Worm (Caenorhabditis elegans): ENCODE measurements around the gene srh-16.

srh-16 gene

ce11 chrV:12261377-12261776 is 30.3 kb upstream of the srh-16 start, which contains the start of gene tbb-6:
tbb-6 (plus strand) TSS chrV:12261531.
- TF ChIP-seq tbx-2 (tag; optimal IDR thresholded peaks at IDR 0.05): no peak
- no peak for TF ChIP-seq sdc-2 (tag; optimal IDR thresholded peaks at IDR 0.05)
- TF ChIP-seq elt-2 (tag; optimal IDR thresholded peaks at IDR 0.05): no peak

- TF ChIP-seq ceh-14 (tag; optimal IDR thresholded peaks at IDR 0.05): no peak
- TF ChIP-seq ceh-22 (tag; optimal IDR thresholded peaks at IDR 0.05): no peak
- TF ChIP-seq pha-2 (tag; optimal IDR thresholded peaks at IDR 0.05): no peak
- no peak for TF ChIP-seq hlh-30 (tag; optimal IDR thresholded peaks at IDR 0.05; ENCODE audit: insufficient read depth)
- TF ChIP-seq ceh-6 (GFP tag; optimal IDR thresholded peaks at IDR 0.05): no peak
- TF ChIP-seq nhr-232 (tag; optimal IDR thresholded peaks at IDR 0.05): no peak
Observed at ce11 chrV:12263723-12264122, 27.9 kb upstream of the srh-16 start, which contains the start of gene ssp-35. ssp-35 (minus strand) TSS chrV:12263823.

- TF ChIP-seq ceh-18 (tag; optimal IDR thresholded peaks at IDR 0.05) (peak; percentile 59), ceh-9 (tag; optimal IDR thresholded peaks at IDR 0.05) (no peak), mec-3 (tag; optimal IDR thresholded peaks at IDR 0.05; ENCODE audit: borderline replicate concordance) (no peak), hlh-13 (GFP tag; optimal IDR thresholded peaks at IDR 0.05) (no peak), hlh-30 (tag; optimal IDR thresholded peaks at IDR 0.05; ENCODE audit: insufficient read depth) (no peak), ceh-14 (tag; optimal IDR thresholded peaks at IDR 0.05) (no peak), lim-6 (tag; optimal IDR thresholded peaks at IDR 0.05) (no peak), elt-2 (tag; optimal IDR thresholded peaks at IDR 0.05) (peak; percentile 65), ttx-3 (tag; optimal IDR thresholded peaks at IDR 0.05) (no peak), K02D7.2 (tag; optimal IDR thresholded peaks at IDR 0.05) (no peak), pqm-1 (tag; optimal IDR thresholded peaks at IDR 0.05) (no peak), ceh-30 (tag; optimal IDR thresholded peaks at IDR 0.05) (no peak), fkh-10 (GFP tag; optimal IDR thresholded peaks at IDR 0.05) (no peak), pag-3 (tag; optimal IDR thresholded peaks at IDR 0.05; ENCODE audit: borderline replicate concordance) (no peak)
Observed at ce11 chrV:12269272-12269767, 22.3 kb upstream of the srh-16 start, which contains the start of gene twk-24. twk-24 (minus strand) TSS chrV:12269322.

- TF ChIP-seq hlh-30 (tag; optimal IDR thresholded peaks at IDR 0.05; ENCODE audit: insufficient read depth): no peak
Observed at ce11 chrV:12271495-12271894, 20.2 kb upstream of the srh-16 start, which contains the start of the genes tsfm-1 and capg-2. tsfm-1 (minus strand) TSS chrV:12271551. capg-2 (plus strand) TSS chrV:12271873.

ce11 chrV:12275714-12276113 is 15.9 kb upstream of the srh-16 start:
- TF ChIP-seq sdc-2 (tag; optimal IDR thresholded peaks at IDR 0.05): no peak

ce11 chrV:12276946-12277345 is 14.7 kb upstream of the srh-16 start, which contains the start of gene bnc-1:
bnc-1 (minus strand) TSS chrV:12277046.
- TF ChIP-seq fkh-6 (tag; optimal IDR thresholded peaks at IDR 0.05) (no peak), K09A11.1 (tag; optimal IDR thresholded peaks at IDR 0.05; ENCODE audit: insufficient read depth) (no peak)

- no peak for TF ChIP-seq pros-1 (tag; optimal IDR thresholded peaks at IDR 0.05)
- TF ChIP-seq fkh-10 (GFP tag; optimal IDR thresholded peaks at IDR 0.05): no peak
- TF ChIP-seq hlh-6 (tag; optimal IDR thresholded peaks at IDR 0.05): no peak
- no peak for TF ChIP-seq elt-4 (tag; optimal IDR thresholded peaks at IDR 0.05)
- TF ChIP-seq ttx-3 (tag; optimal IDR thresholded peaks at IDR 0.05): no peak
- no peak for TF ChIP-seq pat-9 (tag; optimal IDR thresholded peaks at IDR 0.05)
- TF ChIP-seq ahr-1 (tag; optimal IDR thresholded peaks at IDR 0.05): no peak
- no peak for TF ChIP-seq unc-3 (GFP tag; conservative IDR thresholded peaks at IDR 0.05)
- TF ChIP-seq unc-3 (tag; optimal IDR thresholded peaks at IDR 0.05): no peak
- no peak for TF ChIP-seq ceh-19 (GFP tag; optimal IDR thresholded peaks at IDR 0.05)
- no peak for TF ChIP-seq hlh-8 (tag; optimal IDR thresholded peaks at IDR 0.05)
- no peak for TF ChIP-seq fkh-6 (tag; optimal IDR thresholded peaks at IDR 0.05)
- TF ChIP-seq sox-4 (tag; optimal IDR thresholded peaks at IDR 0.05): no peak
- TF ChIP-seq pax-1 (tag; optimal IDR thresholded peaks at IDR 0.05): no peak
- no peak for TF ChIP-seq lin-11 (tag; optimal IDR thresholded peaks at IDR 0.05)
- no peak for TF ChIP-seq rnt-1 (tag; optimal IDR thresholded peaks at IDR 0.05)
- no peak for TF ChIP-seq ref-2 (tag; optimal IDR thresholded peaks at IDR 0.05)
- TF ChIP-seq ceh-2 (tag; optimal IDR thresholded peaks at IDR 0.05): no peak
- TF ChIP-seq madf-2 (tag; optimal IDR thresholded peaks at IDR 0.05): no peak
- TF ChIP-seq ceh-30 (tag; optimal IDR thresholded peaks at IDR 0.05): no peak
Observed at ce11 chrV:12281508-12281907, 10.2 kb upstream of the srh-16 start.

All from whole organism, late embryonic.